Worm (Caenorhabditis elegans): ENCODE results near the gene C47E12.2.

Gene C47E12.2

ce11 chrIV:9982226-9982794, 21.0 kb downstream of the C47E12.2 start, which contains the start of gene rrp-1:
TSS of gene rrp-1 (minus strand) at chrIV:9982276.
- TF ChIP-seq nhr-41 (GFP tag; IDR thresholded peaks at IDR 0.05) (no peak), nhr-28 (tag; optimal IDR thresholded peaks at IDR 0.05) (no peak), mdl-1 (tag; optimal IDR thresholded peaks at IDR 0.05) (no peak), lin-38 (GFP tag; IDR thresholded peaks at IDR 0.05) (peak; percentile 79), F10B5.3 (tag; optimal IDR thresholded peaks at IDR 0.05) (no peak), tra-1 (GFP tag; IDR thresholded peaks at IDR 0.05) (no peak), gei-8 (GFP tag; optimal IDR thresholded peaks at IDR 0.05) (no peak)

ce11 chrIV:9977602-9978172, 25.6 kb downstream of the C47E12.2 start, which contains the start of gene dhp-2:
TSS of gene dhp-2 (plus strand) at chrIV:9978122.
- peak in 1 of 2 experiments; percentile 56 for TF ChIP-seq daf-16 (GFP tag; optimal IDR thresholded peaks at IDR 0.05)
- no peak for TF ChIP-seq daf-16 (tag; optimal IDR thresholded peaks at IDR 0.05)
- TF ChIP-seq zfp-2 (tag; optimal IDR thresholded peaks at IDR 0.05): no peak

ce11 chrIV:9976284-9976683, 27.0 kb downstream of the C47E12.2 start, which contains the start of gene C47E12.14:
TSS of gene C47E12.14 (minus strand) at chrIV:9976384.
- no peak for TF ChIP-seq ceh-20 (GFP tag; IDR thresholded peaks at IDR 0.05)
- no peak for TF ChIP-seq rbr-2 (tag; optimal IDR thresholded peaks at IDR 0.05)
- no peak for TF ChIP-seq madf-5 (GFP tag; IDR thresholded peaks at IDR 0.05)
- no peak for TF ChIP-seq dmd-9 (GFP tag; IDR thresholded peaks at IDR 0.05)
- no peak for TF ChIP-seq nhr-102 (tag; optimal IDR thresholded peaks at IDR 0.05)
- no peak for TF ChIP-seq zag-1 (tag; optimal IDR thresholded peaks at IDR 0.05)
- no peak for TF ChIP-seq nhr-25 (tag; optimal IDR thresholded peaks at IDR 0.05; ENCODE audit: borderline replicate concordance, insufficient read depth)

ce11 chrIV:9974392-9974791, 28.9 kb downstream of the C47E12.2 start, which contains the start of gene C47E12.9:
TSS of gene C47E12.9 (plus strand) at chrIV:9974692.
- TF ChIP-seq skn-1 (tag; optimal IDR thresholded peaks at IDR 0.05) (no peak), php-3 (GFP tag; IDR thresholded peaks at IDR 0.05) (no peak), egl-27 (tag; optimal IDR thresholded peaks at IDR 0.05) (no peak), daf-19 (GFP tag; conservative IDR thresholded peaks at IDR 0.05) (no peak), ces-1 (GFP tag; optimal IDR thresholded peaks at IDR 0.05) (no peak), jun-1 (tag; optimal IDR thresholded peaks at IDR 0.05) (no peak), daf-12 (tag; optimal IDR thresholded peaks at IDR 0.05) (no peak), ztf-7 (tag; optimal IDR thresholded peaks at IDR 0.05) (no peak), mxl-3 (GFP tag; optimal IDR thresholded peaks at IDR 0.05) (no peak), nhr-237 (tag; optimal IDR thresholded peaks at IDR 0.05) (no peak), ztf-11 (tag; optimal IDR thresholded peaks at IDR 0.05) (no peak), egl-43 (GFP tag; IDR thresholded peaks at IDR 0.05) (no peak), hlh-30 (tag; optimal IDR thresholded peaks at IDR 0.05; ENCODE audit: insufficient read depth) (no peak), F37D6.2 (tag; optimal IDR thresholded peaks at IDR 0.05) (no peak)

- no peak for TF ChIP-seq nhr-102 (tag; optimal IDR thresholded peaks at IDR 0.05)
- TF ChIP-seq egl-43 (GFP tag; IDR thresholded peaks at IDR 0.05): no peak
- TF ChIP-seq madf-9 (GFP tag; conservative IDR thresholded peaks at IDR 0.05): no peak
- no peak for TF ChIP-seq lin-38 (GFP tag; IDR thresholded peaks at IDR 0.05)
- no peak for TF ChIP-seq lsy-2 (tag; optimal IDR thresholded peaks at IDR 0.05)
- no peak for TF ChIP-seq ceh-32 (tag; optimal IDR thresholded peaks at IDR 0.05; ENCODE audit: poor library complexity)
- no peak for TF ChIP-seq ctbp-1 (GFP tag; IDR thresholded peaks at IDR 0.05)
These were observed 30.7 kb downstream of the C47E12.2 start, which contains the start of the genes C47E12.12 and C47E12.10 for ce11 chrIV:9972629-9973028. TSS of gene C47E12.12 (minus strand) at chrIV:9972729. TSS of gene C47E12.10 (plus strand) at chrIV:9972800.
